Fruit fly (Drosophila melanogaster) whole organism, embryonic: ENCODE data around the gene CG32483.

Experiments used
- Adf1 ChIP-seq: fragments of 200-800 bp; sonication (Bioruptor generic); IDR thresholded peaks from 2 replicates; pipeline ENCODE4 v1.3.6; 2022; ENCODE audit warnings: missing biosample characterization, missing genetic modification characterization
- B-H1 ChIP-seq: fragments of 200-800 bp; sonication (Bioruptor generic); IDR thresholded peaks from 3 replicates; pipeline ENCODE4 v1.3.6; 2022; ENCODE audit warnings: missing biosample characterization, missing genetic modification characterization
- Bdp1 ChIP-seq: fragments of 200-800 bp; sonication (Bioruptor generic); optimal IDR thresholded peaks from 3 replicates; lab custom pipeline; 2016; ENCODE audit warnings: missing biosample characterization, missing genetic modification characterization
- CG11695 ChIP-seq: fragments of 200-800 bp; sonication (Bioruptor generic); IDR thresholded peaks from 3 replicates; pipeline ENCODE4 v1.3.6; 2022; ENCODE audit warnings: missing biosample characterization, missing genetic modification characterization
- CG14050 ChIP-seq: fragments of 200-800 bp; sonication (Bioruptor generic); IDR thresholded peaks from 3 replicates; pipeline ENCODE4 v1.3.6; 2022; ENCODE audit warnings: missing biosample characterization, missing genetic modification characterization
- CG15601 ChIP-seq: fragments of 200-800 bp; sonication (Bioruptor generic); optimal IDR thresholded peaks from 3 replicates; lab custom pipeline; 2019; ENCODE audit warnings: missing biosample characterization, mild to moderate bottlenecking, missing genetic modification characterization, moderate library complexity
- CG17829 ChIP-seq: fragments of 200-800 bp; optimal IDR thresholded peaks from 2 replicates; lab custom pipeline; 2019; ENCODE audit warnings: missing biosample characterization, mild to moderate bottlenecking, missing genetic modification characterization, moderate library complexity
- CG18619 ChIP-seq: fragments of 200-800 bp; sonication (Bioruptor generic); optimal IDR thresholded peaks from 3 replicates; lab custom pipeline; 2017; ENCODE audit warnings: missing biosample characterization, mild to moderate bottlenecking, missing genetic modification characterization
- CG2120 ChIP-seq: fragments of 200-800 bp; sonication (Bioruptor generic); optimal IDR thresholded peaks from 3 replicates; lab custom pipeline; 2016; ENCODE audit warnings: missing biosample characterization, missing genetic modification characterization
- CG2712 ChIP-seq: fragments of 200-800 bp; optimal IDR thresholded peaks from 3 replicates; lab custom pipeline; 2019; ENCODE audit warnings: missing biosample characterization, mild to moderate bottlenecking, missing genetic modification characterization, moderate library complexity
- CG3281 ChIP-seq: fragments of 200-800 bp; sonication (Bioruptor generic); optimal IDR thresholded peaks from 3 replicates; lab custom pipeline; 2017; ENCODE audit warnings: missing biosample characterization, mild to moderate bottlenecking, missing genetic modification characterization
- CG33557 ChIP-seq: fragments of 200-800 bp; sonication (Bioruptor generic); optimal IDR thresholded peaks from 2 replicates; lab custom pipeline; 2019; ENCODE audit warnings: missing biosample characterization, mild to moderate bottlenecking, missing genetic modification characterization, moderate library complexity
- CG34224 ChIP-seq: fragments of 200-800 bp; sonication (Bioruptor generic); IDR thresholded peaks from 3 replicates; pipeline ENCODE4 v1.3.6; 2022; ENCODE audit warnings: missing biosample characterization, missing genetic modification characterization; ENCODE audit not compliant: partially characterized antibody
- CG4360 ChIP-seq: fragments of 200-800 bp; sonication (Bioruptor generic); IDR thresholded peaks from 2 replicates; pipeline ENCODE4 v1.3.6; 2022; ENCODE audit warnings: missing biosample characterization, missing genetic modification characterization
- CG7372 ChIP-seq: fragments of 200-800 bp; sonication (Bioruptor generic); IDR thresholded peaks from 2 replicates; pipeline ENCODE4 v1.3.6; 2022; ENCODE audit warnings: missing biosample characterization, missing genetic modification characterization
- CG7839 ChIP-seq: fragments of 200-800 bp; sonication (Bioruptor generic); optimal IDR thresholded peaks from 3 replicates; lab custom pipeline; 2018; ENCODE audit warnings: missing biosample characterization, mild to moderate bottlenecking, missing genetic modification characterization, moderate library complexity
- CG9437 ChIP-seq: fragments of 200-800 bp; sonication (Bioruptor generic); optimal IDR thresholded peaks from 2 replicates; lab custom pipeline; 2018; ENCODE audit warnings: missing biosample characterization, mild to moderate bottlenecking, missing genetic modification characterization
- CHES-1-like ChIP-seq: fragments of 200-800 bp; sonication (Bioruptor generic); optimal IDR thresholded peaks from 2 replicates; lab custom pipeline; 2016; ENCODE audit warnings: missing biosample characterization, missing genetic modification characterization
- CTCF ChIP-seq: fragments of 200-800 bp; sonication (Bioruptor generic); optimal IDR thresholded peaks from 2 replicates; lab custom pipeline; 2017; ENCODE audit warnings: missing biosample characterization, mild to moderate bottlenecking, missing genetic modification characterization, moderate library complexity
- Camta ChIP-seq: fragments of 200-800 bp; sonication (Bioruptor generic); optimal IDR thresholded peaks from 2 replicates; lab custom pipeline; 2016; ENCODE audit warnings: missing biosample characterization, missing genetic modification characterization
- D ChIP-seq, 2 experiments: fragments of 200-800 bp in 1 of 2; fragments of >200 bp in 1 of 2; sonication (Bioruptor generic) in 1 of 2; optimal IDR thresholded peaks; 2 replicates in 1 of 2; 3 replicates in 1 of 2; lab custom pipeline; 2017; ENCODE audit warnings: mild to moderate bottlenecking in 1 of 2, missing biosample characterization in 1 of 2, missing genetic modification characterization in 1 of 2, missing genetic modification reagents in 1 of 2
- D19A ChIP-seq: fragments of 200-800 bp; optimal IDR thresholded peaks from 3 replicates; lab custom pipeline; 2019; ENCODE audit warnings: missing biosample characterization, mild to moderate bottlenecking, missing genetic modification characterization, moderate library complexity
- Dll ChIP-seq: fragments of 200-800 bp; sonication (Bioruptor generic); IDR thresholded peaks from 4 replicates; pipeline ENCODE4 v1.3.6; 2022; ENCODE audit warnings: missing biosample characterization, missing genetic modification characterization; ENCODE audit not compliant: partially characterized antibody
- Hand ChIP-seq: fragments of 200-800 bp; sonication (Bioruptor generic); optimal IDR thresholded peaks from 2 replicates; lab custom pipeline; 2017; ENCODE audit warnings: mild to moderate bottlenecking, missing biosample characterization, missing genetic modification reagents, missing genetic modification characterization
- Max ChIP-seq: fragments of 200-800 bp; sonication (Bioruptor generic); optimal IDR thresholded peaks from 2 replicates; lab custom pipeline; 2016; ENCODE audit warnings: missing biosample characterization, mild to moderate bottlenecking, missing genetic modification characterization
- Med ChIP-seq: fragments of 200-800 bp; sonication (Bioruptor generic); peaks from one replicate; lab custom pipeline; 2016; ENCODE audit warnings: missing biosample characterization, missing genetic modification characterization, mild to moderate bottlenecking, inconsistent platforms, moderate library complexity
- Meics ChIP-seq: fragments of 200-800 bp; sonication (Bioruptor generic); optimal IDR thresholded peaks from 2 replicates; lab custom pipeline; 2017; ENCODE audit warnings: missing biosample characterization, mild to moderate bottlenecking, missing genetic modification characterization
- Nf-YA ChIP-seq: fragments of 200-800 bp; sonication (Bioruptor generic); IDR thresholded peaks from 2 replicates; pipeline ENCODE4 v1.3.6; 2022; ENCODE audit warnings: missing biosample characterization, missing genetic modification characterization
- Nf-YC ChIP-seq: fragments of 200-800 bp; optimal IDR thresholded peaks from 3 replicates; lab custom pipeline; 2019; ENCODE audit warnings: missing biosample characterization, mild to moderate bottlenecking, missing genetic modification characterization, moderate library complexity
- NfI ChIP-seq: fragments of 200-800 bp; sonication (Bioruptor generic); optimal IDR thresholded peaks from 3 replicates; lab custom pipeline; 2018; ENCODE audit warnings: missing biosample characterization, mild to moderate bottlenecking, missing genetic modification characterization, moderate library complexity
- Sin3A ChIP-seq: fragments of >200 bp; optimal IDR thresholded peaks from 2 replicates; lab custom pipeline; 2018
- Sry-δ ChIP-seq: fragments of 200-800 bp; sonication (Bioruptor generic); optimal IDR thresholded peaks from 2 replicates; lab custom pipeline; 2016; ENCODE audit warnings: missing biosample characterization, missing genetic modification characterization
- Stat92E ChIP-seq, 3 experiments: fragments of >200 bp in 2 of 3; fragments of 200-800 bp in 1 of 3; sonication (Bioruptor generic) in 1 of 3; optimal IDR thresholded peaks; 2 replicates each; lab custom pipeline; 2017 to 2019; ENCODE audit warnings: missing biosample characterization in 3 of 3, missing genetic modification characterization in 3 of 3, mild to moderate bottlenecking in 1 of 3, moderate library complexity in 1 of 3
- YL-1 ChIP-seq: fragments of 200-800 bp; sonication (Bioruptor generic); optimal IDR thresholded peaks from 3 replicates; lab custom pipeline; 2017; ENCODE audit warnings: missing biosample characterization, mild to moderate bottlenecking, missing genetic modification characterization
- abd-A ChIP-seq: fragments of 200-800 bp; sonication (Bioruptor generic); optimal IDR thresholded peaks from 3 replicates; lab custom pipeline; 2019; ENCODE audit warnings: missing biosample characterization, mild to moderate bottlenecking, missing genetic modification characterization, moderate library complexity
- bsh ChIP-seq, 2 experiments: fragments of 200-800 bp; sonication (Bioruptor generic); optimal IDR thresholded peaks; 2 replicates each; lab custom pipeline; 2017 to 2018; ENCODE audit warnings: mild to moderate bottlenecking in 2 of 2, missing biosample characterization in 2 of 2, missing genetic modification characterization in 2 of 2, moderate library complexity in 1 of 2
- chinmo ChIP-seq: fragments of 200-800 bp; sonication (Bioruptor generic); IDR thresholded peaks from 4 replicates; pipeline ENCODE4 v1.3.6; 2022; ENCODE audit warnings: missing biosample characterization, missing genetic modification characterization; ENCODE audit not compliant: partially characterized antibody
- chm ChIP-seq: fragments of 200-800 bp; sonication (Bioruptor generic); IDR thresholded peaks from 2 replicates; pipeline ENCODE4 v1.3.6; 2022; ENCODE audit warnings: missing biosample characterization, missing genetic modification characterization
- cwo ChIP-seq: fragments of 200-800 bp; sonication (Bioruptor generic); optimal IDR thresholded peaks from 3 replicates; lab custom pipeline; 2017; ENCODE audit warnings: missing biosample characterization, missing genetic modification characterization, mild to moderate bottlenecking, moderate library complexity, missing genetic modification reagents
- dmrt11E ChIP-seq: fragments of 200-800 bp; sonication (Bioruptor generic); optimal IDR thresholded peaks from 3 replicates; lab custom pipeline; 2018; ENCODE audit warnings: missing biosample characterization, mild to moderate bottlenecking, missing genetic modification characterization, moderate library complexity
- hkb ChIP-seq, 2 experiments: fragments of 200-800 bp in 1 of 2; fragments of >200 bp in 1 of 2; sonication (Bioruptor generic) in 1 of 2; IDR thresholded peaks in 1 of 2; optimal IDR thresholded peaks in 1 of 2; 2 replicates each; pipeline versions ENCODE4 v1.3.6 to Lab custom; 2017 to 2022; ENCODE audit warnings: missing biosample characterization in 1 of 2, missing genetic modification characterization in 1 of 2
- lbe ChIP-seq: fragments of 200-800 bp; sonication (Bioruptor generic); optimal IDR thresholded peaks from 2 replicates; lab custom pipeline; 2016; ENCODE audit warnings: missing biosample characterization, mild to moderate bottlenecking, missing genetic modification characterization
- lmd ChIP-seq: fragments of 200-800 bp; sonication (Bioruptor generic); IDR thresholded peaks from 2 replicates; pipeline ENCODE4 v1.3.6; 2022; ENCODE audit warnings: missing biosample characterization, missing genetic modification characterization
- pnt ChIP-seq: fragments of 200-800 bp; sonication (Bioruptor generic); optimal IDR thresholded peaks from 3 replicates; lab custom pipeline; 2016; ENCODE audit warnings: missing biosample characterization, missing genetic modification characterization
- shn ChIP-seq: fragments of 200-800 bp; sonication (Bioruptor generic); optimal IDR thresholded peaks from 3 replicates; lab custom pipeline; 2016; ENCODE audit warnings: missing biosample characterization, missing genetic modification characterization
- sob ChIP-seq: fragments of 200-800 bp; sonication (Bioruptor generic); IDR thresholded peaks from 2 replicates; pipeline ENCODE4 v1.3.6; 2022; ENCODE audit warnings: missing biosample characterization, missing genetic modification characterization
- sr ChIP-seq: fragments of 200-800 bp; sonication (Bioruptor generic); IDR thresholded peaks from 3 replicates; pipeline ENCODE4 v1.3.6; 2022; ENCODE audit warnings: missing biosample characterization, missing genetic modification characterization

The CG32483 gene

DNA sequence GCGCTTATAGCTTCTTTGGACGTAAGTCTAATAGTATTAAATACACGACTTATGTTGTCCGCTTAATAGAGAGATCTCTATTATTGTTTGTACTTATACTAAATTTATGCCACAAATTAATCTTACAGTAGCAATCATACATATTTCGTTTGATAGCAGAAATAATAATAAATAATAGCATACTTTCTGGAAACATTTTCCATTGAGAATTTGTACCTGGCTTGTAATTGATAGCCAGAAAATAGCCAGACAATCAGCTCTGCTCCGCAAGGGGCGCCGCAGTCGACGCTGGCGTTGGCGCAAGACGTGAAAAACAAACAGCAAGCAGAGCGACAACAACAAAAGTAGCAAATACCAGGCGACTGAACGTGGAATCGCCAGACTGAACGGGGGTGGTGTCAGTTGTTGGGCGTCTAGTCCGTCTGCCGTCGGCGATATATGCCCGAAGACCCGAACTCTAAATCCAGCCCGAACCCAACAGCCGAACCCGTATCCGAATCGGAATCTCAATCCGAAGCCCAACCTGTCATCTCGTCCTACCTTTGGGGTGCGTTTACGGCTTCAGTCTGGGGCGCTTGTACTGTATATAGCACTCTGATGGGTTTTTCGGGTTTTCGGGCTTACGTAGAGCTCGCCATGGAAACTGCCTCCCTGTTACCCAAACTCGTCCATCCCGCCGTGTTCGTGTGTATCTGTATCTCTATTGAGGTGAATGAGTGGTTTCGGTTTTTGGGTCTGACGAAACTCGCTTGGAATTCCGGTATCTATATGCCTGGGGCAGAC lies 9.7 kb upstream of the CG32483 start (continued):
- TF ChIP-seq dmrt11E (tag; lab: Kevin White, UChicago) (peak; percentile 59), Bdp1 (GFP tag; lab: Kevin White, UChicago) (peak; percentile 1), Dll (GFP tag; lab: Robert Waterston, UW) (peak; percentile 14; the same call in 1 of the 4 replicates), CG7839 (tag; lab: Kevin White, UChicago) (peak; percentile 58), CG17829 (tag; lab: Kevin White, UChicago) (peak; percentile 13), pnt (GFP tag; lab: Kevin White, UChicago) (peak; percentile 24), YL-1 (GFP tag; lab: Kevin White, UChicago) (no peak), CG3281 (GFP tag; lab: Kevin White, UChicago) (peak; percentile 52), D19A (tag; lab: Kevin White, UChicago) (peak; percentile 55), CG14050 (0 out of 3 replicates have a peak, but pooled peaks have one; percentile 8), bsh (GFP tag; optimal IDR thresholded peaks at IDR 0.05; lab: Kevin White, UChicago) (peak; percentile 30 to 47), Adf1 (GFP tag; lab: Robert Waterston, UW) (peak; percentile 94), lmd (0 out of 2 replicates have a peak, but pooled peaks have one; percentile 9), CG11695 (GFP tag; lab: Robert Waterston, UW) (peak; percentile 29; the same call in 1 of the 3 replicates), D (optimal IDR thresholded peaks at IDR 0.05; lab: Kevin White, UChicago) (no peak), D (GFP tag; optimal IDR thresholded peaks at IDR 0.05; lab: Kevin White, UChicago) (peak; percentile 46), cwo (GFP tag; lab: Kevin White, UChicago) (no peak), Nf-YA (GFP tag; lab: Robert Waterston, UW) (no peak), CG7372 (GFP tag; lab: Robert Waterston, UW) (peak; percentile 11; the same call in 1 of the 2 replicates), B-H1 (GFP tag; lab: Robert Waterston, UW) (no peak), CG18619 (GFP tag; lab: Kevin White, UChicago) (peak; percentile 47), lbe (GFP tag; lab: Kevin White, UChicago) (no peak), Hand (peak; percentile 3), Meics (GFP tag; lab: Kevin White, UChicago) (peak; percentile 54), CG9437 (peak; percentile 24), shn (peak; percentile 52), CTCF (GFP tag; lab: Kevin White, UChicago) (no peak), CG33557 (GFP tag; lab: Kevin White, UChicago) (peak; percentile 12), Max (GFP tag; lab: Kevin White, UChicago) (peak; percentile 28), CG15601 (peak; percentile 25), hkb (optimal IDR thresholded peaks at IDR 0.05; lab: Kevin White, UChicago) (peak; percentile 44), hkb (GFP tag; IDR thresholded peaks at IDR 0.05; lab: Robert Waterston, UW) (no peak), Med (GFP tag; lab: Kevin White, UChicago) (peak; percentile 81), CHES-1-like (GFP tag; lab: Kevin White, UChicago) (peak; percentile 17), chinmo (GFP tag; lab: Robert Waterston, UW) (peak; percentile 65; the same call in 2 of the 4 replicates), Stat92E (GFP tag; optimal IDR thresholded peaks at IDR 0.05; lab: Kevin White, UChicago) (no peak), Sry-δ (no peak), Camta (GFP tag; lab: Kevin White, UChicago) (peak; percentile 8), CG2120 (GFP tag; lab: Kevin White, UChicago) (peak; percentile 63), CG34224 (GFP tag; lab: Robert Waterston, UW) (peak; percentile 9; the same call in 1 of the 3 replicates), Nf-YC (tag; lab: Kevin White, UChicago) (peak; percentile 23), CG4360 (peak; percentile 92), CG2712 (tag; lab: Kevin White, UChicago) (peak; percentile 37), Sin3A (lab: Kevin White, UChicago) (peak; percentile 3), abd-A (tag; lab: Kevin White, UChicago) (no peak), NfI (peak; percentile 31), sr (GFP tag; lab: Robert Waterston, UW) (no peak), chm (peak; percentile 22; the same call in 1 of the 2 replicates), sob (GFP tag; lab: Robert Waterston, UW) (0 out of 2 replicates have a peak, but pooled peaks have one; percentile 23)
